Worm (Caenorhabditis elegans): Measurements from ENCODE around the gene F45G2.9.

DNA sequence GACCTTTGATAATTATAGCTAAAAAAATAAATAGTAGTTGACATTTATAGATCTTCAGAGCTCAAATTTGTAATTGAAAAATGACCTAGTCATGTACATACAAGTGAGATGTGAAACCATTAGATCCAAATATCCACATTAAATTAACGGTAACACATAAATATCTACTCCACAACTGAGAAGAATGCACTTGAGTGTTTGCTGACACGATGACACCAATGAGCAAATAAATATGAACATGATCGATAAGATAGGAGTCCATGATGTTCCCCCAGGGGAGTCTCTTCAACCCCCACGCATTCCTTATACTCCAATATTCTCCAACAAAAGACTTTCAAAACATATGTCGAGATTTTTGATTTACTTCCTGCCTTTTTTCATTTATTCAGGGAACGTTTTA is 32.3 kb downstream of the F45G2.9 start, which contains the start of gene ttr-52:
- TF ChIP-seq med-1 (GFP tag; optimal IDR thresholded peaks at IDR 0.05; ENCODE audit: insufficient read depth) (no peak), ztf-23 (GFP tag; IDR thresholded peaks at IDR 0.05) (no peak), cog-1 (tag; optimal IDR thresholded peaks at IDR 0.05) (no peak), flt-1 (GFP tag; IDR thresholded peaks at IDR 0.05) (no peak), ztf-29 (GFP tag; IDR thresholded peaks at IDR 0.05) (no peak)

Data from whole organism, midembryonic.